Worm (Caenorhabditis elegans): ENCODE results near the gene C53A3.1.

Gene C53A3.1

ce11 chrV:5756193-5756592, 3.8 kb downstream of the C53A3.1 start, which contains the start of gene C53A3.3:
Gene C53A3.3 (plus strand): TSS chrV:5756493.
- TF ChIP-seq tbx-2 (tag; optimal IDR thresholded peaks at IDR 0.05) (no peak), madf-2 (tag; optimal IDR thresholded peaks at IDR 0.05) (no peak), ama-1 (optimal IDR thresholded peaks at IDR 0.05) (no peak), F13H6.1 (tag; optimal IDR thresholded peaks at IDR 0.05) (no peak), zip-5 (tag; optimal IDR thresholded peaks at IDR 0.05) (no peak), ceh-2 (tag; optimal IDR thresholded peaks at IDR 0.05) (no peak), unc-86 (tag; optimal IDR thresholded peaks at IDR 0.05) (no peak), pat-9 (tag; optimal IDR thresholded peaks at IDR 0.05) (no peak), ceh-34 (tag; optimal IDR thresholded peaks at IDR 0.05) (no peak), ref-2 (tag; optimal IDR thresholded peaks at IDR 0.05) (no peak), unc-3 (GFP tag; conservative IDR thresholded peaks at IDR 0.05) (no peak), unc-3 (tag; optimal IDR thresholded peaks at IDR 0.05) (no peak), ceh-19 (GFP tag; optimal IDR thresholded peaks at IDR 0.05) (no peak), ztf-16 (tag; optimal IDR thresholded peaks at IDR 0.05) (no peak), ceh-45 (GFP tag; IDR thresholded peaks at IDR 0.05) (no peak), K09A11.1 (tag; optimal IDR thresholded peaks at IDR 0.05; ENCODE audit: insufficient read depth) (no peak), ceh-24 (tag; optimal IDR thresholded peaks at IDR 0.05) (no peak), ceh-14 (tag; optimal IDR thresholded peaks at IDR 0.05) (no peak), ttx-3 (tag; optimal IDR thresholded peaks at IDR 0.05) (no peak)

DNA sequence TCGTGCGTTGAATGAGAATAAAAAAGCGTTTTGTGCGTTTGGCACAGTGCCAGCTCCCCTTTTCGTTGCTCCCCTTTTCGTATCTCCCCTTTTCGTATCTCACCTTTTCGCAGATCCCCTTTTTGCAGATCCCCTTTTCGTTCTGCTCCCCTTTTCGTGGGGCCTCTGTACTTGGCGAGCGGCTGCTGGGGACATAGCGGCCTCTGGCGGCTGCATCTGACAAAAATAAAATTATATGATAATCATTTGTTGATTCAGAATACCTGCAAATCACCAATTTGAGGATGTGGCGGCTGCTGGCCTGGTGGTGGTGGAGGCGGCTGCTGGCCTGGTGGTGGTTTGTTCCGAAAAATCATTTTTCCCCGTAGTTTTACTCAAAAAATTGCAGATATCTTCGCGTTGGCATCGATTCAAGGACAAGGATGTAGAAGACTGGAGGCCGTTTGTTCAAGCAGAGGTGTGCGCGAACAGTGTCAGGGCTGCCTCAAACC, 4.8 kb downstream of the C53A3.1 start, which contains the start of gene K09H11.11:
K09H11.11 (minus strand) TSS at position 51 of the 491 bp plus-strand sequence.
- TF ChIP-seq ceh-31 (tag; optimal IDR thresholded peaks at IDR 0.05) = peak; percentile 15

ce11 chrV:5753432-5753831, 6.6 kb downstream of the C53A3.1 start, which contains the start of gene pgph-1:
Gene pgph-1 (minus strand): TSS chrV:5753532.
- TF ChIP-seq ceh-22 (tag; optimal IDR thresholded peaks at IDR 0.05) (no peak), pat-9 (tag; optimal IDR thresholded peaks at IDR 0.05) (no peak), unc-3 (GFP tag; conservative IDR thresholded peaks at IDR 0.05) (no peak), unc-3 (tag; optimal IDR thresholded peaks at IDR 0.05) (no peak), unc-42 (tag; optimal IDR thresholded peaks at IDR 0.05) (no peak), hlh-6 (tag; optimal IDR thresholded peaks at IDR 0.05) (no peak), pha-2 (tag; optimal IDR thresholded peaks at IDR 0.05) (no peak), K02D7.2 (tag; optimal IDR thresholded peaks at IDR 0.05) (no peak), hlh-15 (tag; optimal IDR thresholded peaks at IDR 0.05) (no peak), pha-4 (tag; optimal IDR thresholded peaks at IDR 0.05) (no peak), pqm-1 (tag; optimal IDR thresholded peaks at IDR 0.05) (no peak), madf-2 (tag; optimal IDR thresholded peaks at IDR 0.05) (no peak), tbx-7 (tag; optimal IDR thresholded peaks at IDR 0.05) (no peak), sox-4 (tag; optimal IDR thresholded peaks at IDR 0.05) (no peak)

DNA sequence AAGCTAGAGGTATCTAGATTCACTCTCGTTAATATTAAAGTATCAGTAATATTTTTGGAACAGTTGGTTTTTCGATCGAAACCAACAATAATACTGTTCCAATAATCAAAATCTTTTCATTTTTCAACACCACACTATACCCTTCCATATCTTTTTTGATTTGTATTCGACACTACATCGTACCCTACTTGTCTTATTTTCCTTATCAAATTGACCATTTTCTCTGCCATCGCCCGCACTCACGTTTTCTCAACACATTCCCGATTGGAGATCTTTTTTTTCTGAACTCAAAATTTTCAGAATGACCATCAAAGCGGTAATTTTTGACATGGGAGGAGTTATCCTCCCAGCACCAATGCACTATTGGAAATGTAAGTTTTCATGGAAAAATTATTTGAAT, 12.5 kb downstream of the C53A3.1 start, which contains the start of gene acds-10:
acds-10 (plus strand) TSS at position 301 of the 400 bp plus-strand sequence.
- TF ChIP-seq ahr-1 (tag; optimal IDR thresholded peaks at IDR 0.05) (no peak), zip-5 (tag; optimal IDR thresholded peaks at IDR 0.05) (no peak), pat-9 (tag; optimal IDR thresholded peaks at IDR 0.05) (no peak), ceh-30 (tag; optimal IDR thresholded peaks at IDR 0.05) (no peak), fkh-10 (GFP tag; optimal IDR thresholded peaks at IDR 0.05) (no peak), unc-86 (tag; optimal IDR thresholded peaks at IDR 0.05) (no peak), ceh-14 (tag; optimal IDR thresholded peaks at IDR 0.05) (no peak), C08G9.2 (tag; optimal IDR thresholded peaks at IDR 0.05) (no peak), hlh-8 (tag; optimal IDR thresholded peaks at IDR 0.05) (no peak), mec-3 (tag; optimal IDR thresholded peaks at IDR 0.05; ENCODE audit: borderline replicate concordance) (no peak), K09A11.1 (tag; optimal IDR thresholded peaks at IDR 0.05; ENCODE audit: insufficient read depth) (no peak), fax-1 (tag; optimal IDR thresholded peaks at IDR 0.05) (no peak), hlh-15 (tag; optimal IDR thresholded peaks at IDR 0.05) (no peak)

Measured in whole organism, late embryonic.